Fruit fly (Drosophila melanogaster) whole organism, prepupa: ENCODE results near the gene caz.
A peak's percentile ranks its signal among the peaks of the same experiment; 100 is the strongest.

ENCODE experiments used
- Blimp-1 ChIP-seq: fragments of 200-800 bp; sonication (Bioruptor generic); optimal IDR thresholded peaks from 3 replicates; lab custom pipeline; 2017; ENCODE audit warnings: missing biosample characterization, missing genetic modification characterization, mild to moderate bottlenecking, moderate library complexity, missing genetic modification reagents
- CG10631 ChIP-seq: fragments of 200-800 bp; sonication (Bioruptor generic); optimal IDR thresholded peaks from 2 replicates; lab custom pipeline; 2016; ENCODE audit warnings: missing biosample characterization, missing genetic modification characterization
- CG10669 ChIP-seq: fragments of 200-800 bp; sonication (Bioruptor generic); optimal IDR thresholded peaks from 3 replicates; lab custom pipeline; 2018; ENCODE audit warnings: missing biosample characterization, mild to moderate bottlenecking, missing genetic modification characterization, moderate library complexity
- CG11294 ChIP-seq: fragments of 200-800 bp; sonication (Bioruptor generic); IDR thresholded peaks from 2 replicates; pipeline ENCODE4 v1.3.6; 2022; ENCODE audit warnings: missing biosample characterization, missing genetic modification characterization
- CG11762 ChIP-seq: fragments of 200-800 bp; sonication (Bioruptor generic); optimal IDR thresholded peaks from 3 replicates; lab custom pipeline; 2016; ENCODE audit warnings: missing biosample characterization, missing genetic modification characterization; ENCODE audit not compliant: insufficient read depth
- CG11902 ChIP-seq: fragments of 200-800 bp; sonication (Bioruptor generic); optimal IDR thresholded peaks from 3 replicates; lab custom pipeline; 2016; ENCODE audit warnings: missing biosample characterization, missing genetic modification characterization
- CG15336 ChIP-seq: fragments of 200-800 bp; sonication (Bioruptor generic); IDR thresholded peaks from 2 replicates; pipeline ENCODE4 v1.3.6; 2022; ENCODE audit warnings: missing biosample characterization, missing genetic modification characterization
- CG1621 ChIP-seq: fragments of 200-800 bp; sonication (Bioruptor generic); optimal IDR thresholded peaks from 3 replicates; lab custom pipeline; 2018; ENCODE audit warnings: missing biosample characterization, mild to moderate bottlenecking, missing genetic modification characterization
- CG16779 ChIP-seq: fragments of 200-800 bp; sonication (Bioruptor generic); optimal IDR thresholded peaks from 3 replicates; lab custom pipeline; 2017; ENCODE audit warnings: missing biosample characterization, mild to moderate bottlenecking, missing genetic modification characterization
- CG3032 ChIP-seq: fragments of 200-800 bp; optimal IDR thresholded peaks from 2 replicates; lab custom pipeline; 2019; ENCODE audit warnings: missing biosample characterization, mild to moderate bottlenecking, missing genetic modification characterization, moderate library complexity
- CG31627 ChIP-seq: fragments of 200-800 bp; sonication (Bioruptor generic); optimal IDR thresholded peaks from 3 replicates; lab custom pipeline; 2016; ENCODE audit warnings: missing biosample characterization, missing genetic modification characterization
- CG32006 ChIP-seq: fragments of 200-800 bp; sonication (Bioruptor generic); optimal IDR thresholded peaks from 3 replicates; lab custom pipeline; 2017; ENCODE audit warnings: missing biosample characterization, mild to moderate bottlenecking, missing genetic modification characterization
- CG3919 ChIP-seq: fragments of 200-800 bp; sonication (Bioruptor generic); optimal IDR thresholded peaks from 3 replicates; lab custom pipeline; 2016; ENCODE audit warnings: missing biosample characterization, missing genetic modification characterization
- CG6163 ChIP-seq: fragments of 200-800 bp; sonication (Bioruptor generic); IDR thresholded peaks from 3 replicates; pipeline ENCODE4 v1.3.6; 2022; ENCODE audit warnings: missing biosample characterization, missing genetic modification characterization
- CG6276 ChIP-seq: fragments of 200-800 bp; sonication (Bioruptor generic); optimal IDR thresholded peaks from 2 replicates; lab custom pipeline; 2017; ENCODE audit warnings: missing biosample characterization, mild to moderate bottlenecking, missing genetic modification characterization
- CG6792 ChIP-seq: fragments of 200-800 bp; sonication (Bioruptor generic); optimal IDR thresholded peaks from 3 replicates; lab custom pipeline; 2016; ENCODE audit warnings: missing biosample characterization, missing genetic modification characterization
- CG6808 ChIP-seq: fragments of 200-800 bp; sonication (Bioruptor generic); optimal IDR thresholded peaks from 3 replicates; lab custom pipeline; 2017; ENCODE audit warnings: missing biosample characterization, missing genetic modification characterization, mild to moderate bottlenecking, moderate library complexity, missing genetic modification reagents
- CG6854 ChIP-seq: fragments of 200-800 bp; sonication (Bioruptor generic); optimal IDR thresholded peaks from 2 replicates; lab custom pipeline; 2017; ENCODE audit warnings: missing biosample characterization, mild to moderate bottlenecking, missing genetic modification characterization
- CG7368 ChIP-seq: fragments of 200-800 bp; sonication (Bioruptor generic); optimal IDR thresholded peaks from 3 replicates; lab custom pipeline; 2016; ENCODE audit warnings: missing biosample characterization, missing genetic modification characterization
- CG8119 ChIP-seq: fragments of 200-800 bp; sonication (Bioruptor generic); IDR thresholded peaks from 3 replicates; pipeline ENCODE4 v1.3.6; 2022; ENCODE audit warnings: missing biosample characterization, missing genetic modification characterization
- CG8632 ChIP-seq: fragments of 200-800 bp; sonication (Bioruptor generic); optimal IDR thresholded peaks from 3 replicates; lab custom pipeline; 2016; ENCODE audit warnings: missing biosample characterization, missing genetic modification characterization
- CG9139 ChIP-seq: fragments of 200-800 bp; sonication (Bioruptor generic); optimal IDR thresholded peaks from 3 replicates; lab custom pipeline; 2017; ENCODE audit warnings: missing biosample characterization, mild to moderate bottlenecking, missing genetic modification characterization
- Eip75B ChIP-seq: fragments of 200-800 bp; sonication (Bioruptor generic); optimal IDR thresholded peaks from 3 replicates; lab custom pipeline; 2016; ENCODE audit warnings: missing biosample characterization, missing genetic modification characterization
- Eip78C ChIP-seq: fragments of 200-800 bp; sonication (Bioruptor generic); peaks from one replicate; lab custom pipeline; 2016; ENCODE audit warnings: missing biosample characterization, missing genetic modification characterization
- Ets21C ChIP-seq: fragments of 200-800 bp; sonication (Bioruptor generic); optimal IDR thresholded peaks from 3 replicates; lab custom pipeline; 2016; ENCODE audit warnings: missing biosample characterization, missing genetic modification characterization
- Hr38 ChIP-seq: sonication (Bioruptor generic); optimal IDR thresholded peaks from 2 replicates; lab custom pipeline; 2016; ENCODE audit warnings: missing biosample characterization, missing genetic modification characterization
- Hr39 ChIP-seq: fragments of 200-800 bp; sonication (Bioruptor generic); optimal IDR thresholded peaks from 2 replicates; lab custom pipeline; 2016; ENCODE audit warnings: missing biosample characterization, missing genetic modification characterization
- Hr4 ChIP-seq: fragments of 200-800 bp; sonication (Bioruptor generic); optimal IDR thresholded peaks from 3 replicates; lab custom pipeline; 2016; ENCODE audit warnings: missing biosample characterization, missing genetic modification characterization
- Smox ChIP-seq: fragments of 200-800 bp; sonication (Bioruptor generic); optimal IDR thresholded peaks from 3 replicates; lab custom pipeline; 2016; ENCODE audit warnings: missing biosample characterization, missing genetic modification characterization
- Sox102F ChIP-seq: fragments of 200-800 bp; sonication (Bioruptor generic); optimal IDR thresholded peaks from 2 replicates; lab custom pipeline; 2016; ENCODE audit warnings: missing biosample characterization, mild to moderate bottlenecking, missing genetic modification characterization
- Sox14 ChIP-seq: fragments of 200-800 bp; sonication (Bioruptor generic); optimal IDR thresholded peaks from 3 replicates; lab custom pipeline; 2016; ENCODE audit warnings: missing biosample characterization, missing genetic modification characterization
- Sox15 ChIP-seq: fragments of 200-800 bp; sonication (Bioruptor generic); optimal IDR thresholded peaks from 3 replicates; lab custom pipeline; 2016; ENCODE audit warnings: missing biosample characterization, missing genetic modification characterization
- achi ChIP-seq: fragments of 200-800 bp; sonication (Bioruptor generic); optimal IDR thresholded peaks from 3 replicates; lab custom pipeline; 2016; ENCODE audit warnings: missing biosample characterization, missing genetic modification characterization
- acj6 ChIP-seq: fragments of 200-800 bp; sonication (Bioruptor generic); optimal IDR thresholded peaks from 3 replicates; lab custom pipeline; 2016; ENCODE audit warnings: missing biosample characterization, missing genetic modification characterization
- cyc ChIP-seq: fragments of 200-800 bp; sonication (Bioruptor generic); optimal IDR thresholded peaks from 3 replicates; lab custom pipeline; 2016; ENCODE audit warnings: missing biosample characterization, missing genetic modification characterization
- dac ChIP-seq: fragments of 200-800 bp; sonication (Bioruptor generic); optimal IDR thresholded peaks from 2 replicates; lab custom pipeline; 2017; ENCODE audit warnings: missing biosample characterization, mild to moderate bottlenecking, missing genetic modification characterization
- dsx ChIP-seq: fragments of 200-800 bp; optimal IDR thresholded peaks from 3 replicates; lab custom pipeline; 2019; ENCODE audit warnings: missing biosample characterization, mild to moderate bottlenecking, missing genetic modification characterization, moderate library complexity; ENCODE audit not compliant: poor library complexity, severe bottlenecking
- eg ChIP-seq: fragments of 200-800 bp; sonication (Bioruptor generic); IDR thresholded peaks from 3 replicates; pipeline ENCODE4 v1.3.6; 2022; ENCODE audit warnings: missing biosample characterization, missing genetic modification characterization
- esn ChIP-seq: fragments of 200-800 bp; sonication (Bioruptor generic); optimal IDR thresholded peaks from 2 replicates; lab custom pipeline; 2016; ENCODE audit warnings: missing biosample characterization, mild to moderate bottlenecking, missing genetic modification characterization, moderate library complexity
- fd85E ChIP-seq: fragments of 200-800 bp; sonication (Bioruptor generic); optimal IDR thresholded peaks from 3 replicates; lab custom pipeline; 2016; ENCODE audit warnings: missing biosample characterization, missing genetic modification characterization
- lz ChIP-seq: fragments of 200-800 bp; sonication (Bioruptor generic); optimal IDR thresholded peaks from 3 replicates; lab custom pipeline; 2016; ENCODE audit warnings: missing biosample characterization, missing genetic modification characterization
- net ChIP-seq: fragments of 200-800 bp; sonication (Bioruptor generic); optimal IDR thresholded peaks from 3 replicates; lab custom pipeline; 2016; ENCODE audit warnings: missing biosample characterization, missing genetic modification characterization
- spab ChIP-seq: fragments of 200-800 bp; sonication (Bioruptor generic); optimal IDR thresholded peaks from 2 replicates; lab custom pipeline; 2017; ENCODE audit warnings: missing biosample characterization, mild to moderate bottlenecking, missing genetic modification characterization, missing genetic modification reagents
- svp ChIP-seq: fragments of 200-800 bp; sonication (Bioruptor generic); peaks from one replicate; lab custom pipeline; 2016; ENCODE audit warnings: missing biosample characterization, missing genetic modification characterization
- topi ChIP-seq: fragments of 200-800 bp; sonication (Bioruptor generic); optimal IDR thresholded peaks from 3 replicates; lab custom pipeline; 2016; ENCODE audit warnings: missing biosample characterization, missing genetic modification characterization

The caz gene

DNA sequence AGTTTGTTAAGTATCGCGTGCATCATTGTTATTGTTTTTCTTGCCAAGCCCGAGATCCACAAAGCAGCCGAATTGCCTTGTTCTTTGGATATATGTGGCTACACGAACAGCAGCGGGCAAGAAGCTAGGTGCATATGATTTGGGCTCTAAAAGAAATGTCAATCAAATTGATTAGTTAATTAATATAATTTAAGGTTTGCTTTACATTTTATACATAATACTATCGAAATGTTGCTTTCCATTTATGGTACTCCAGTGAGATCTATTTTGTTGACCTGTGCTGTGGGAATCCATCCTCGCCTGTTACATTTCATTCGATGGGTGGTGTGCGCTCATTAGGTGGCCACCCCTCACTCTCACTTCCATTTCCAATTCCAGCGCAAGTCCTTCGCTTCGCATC lies 25.2 kb upstream of the caz start (continued):
- no peak for TF ChIP-seq Hr38 (GFP tag; lab: Kevin White, UChicago)
- peak; percentile 53 for TF ChIP-seq topi
- peak; percentile 64 for TF ChIP-seq dsx (GFP tag; lab: Kevin White, UChicago)
- peak; percentile 38 for TF ChIP-seq CG11902 (GFP tag; lab: Kevin White, UChicago)
- TF ChIP-seq Hr39 (GFP tag; lab: Kevin White, UChicago), result peak; percentile 53
- TF ChIP-seq lz, result peak; percentile 54
- peak; percentile 29 for TF ChIP-seq CG11762
- peak; percentile 65 for TF ChIP-seq CG3919 (GFP tag; lab: Kevin White, UChicago)
- peak; percentile 66 for TF ChIP-seq CG15336 (GFP tag; lab: Robert Waterston, UW)
- peak; percentile 29 for TF ChIP-seq net
- TF ChIP-seq Eip78C, result peak; percentile 90

DNA sequence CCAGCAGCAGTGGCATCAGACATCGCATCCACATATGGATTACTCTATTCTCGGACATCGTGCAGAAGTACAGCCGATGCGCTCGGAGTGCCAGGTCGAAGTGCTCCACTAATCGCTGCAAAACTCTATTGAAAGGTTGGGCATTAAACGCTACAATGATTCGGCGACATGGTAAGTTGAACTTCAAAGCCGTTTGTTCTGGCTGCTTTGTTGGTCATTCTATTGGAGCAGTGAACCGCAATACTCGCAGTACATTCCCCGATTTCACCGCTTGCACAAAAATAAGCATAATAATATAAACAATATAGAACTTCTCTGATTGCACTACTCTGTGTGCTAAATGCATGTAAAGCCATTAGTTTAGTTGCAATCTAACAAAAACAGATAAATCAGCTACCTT lies 22.2 kb upstream of the caz start, which contains the start of gene CG12507:
TSS of gene CG12507 (minus strand) at position 101 of the 400 bp plus-strand sequence.
- no peak for TF ChIP-seq CG31627
- no peak for TF ChIP-seq Blimp-1 (GFP tag; lab: Kevin White, UChicago)
- TF ChIP-seq Hr4 (GFP tag; lab: Kevin White, UChicago), result no peak
- TF ChIP-seq CG8119 (GFP tag; lab: Robert Waterston, UW), result no peak
- no peak for TF ChIP-seq Eip75B (GFP tag; lab: Kevin White, UChicago)
- no peak for TF ChIP-seq CG16779
- TF ChIP-seq fd85E (GFP tag; lab: Kevin White, UChicago), result no peak
- TF ChIP-seq CG11762, result no peak
- no peak for TF ChIP-seq achi (GFP tag; lab: Kevin White, UChicago)
- no peak for TF ChIP-seq CG3032 (tag; lab: Kevin White, UChicago)
- no peak for TF ChIP-seq CG7368

DNA sequence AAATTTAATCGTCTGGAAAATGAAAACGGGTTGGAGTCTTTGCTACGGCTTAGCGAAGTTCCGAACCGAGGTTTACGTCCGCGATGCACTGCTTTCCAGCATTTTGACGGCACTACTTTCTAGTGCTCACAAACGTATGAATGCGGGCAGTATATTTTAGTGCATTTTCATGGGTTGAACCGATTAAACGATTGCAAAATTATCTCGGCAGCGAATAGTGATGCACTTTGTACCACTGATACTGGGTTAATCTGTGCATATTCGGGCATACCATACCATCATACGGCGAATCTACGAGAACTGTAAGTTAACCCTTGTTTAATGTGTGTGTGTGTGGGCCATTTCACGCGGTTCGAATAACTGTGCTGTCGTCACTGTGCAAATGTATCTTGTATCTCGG lies 17.8 kb upstream of the caz start, which contains the start of gene Mfe2:
TSS of gene Mfe2 (plus strand) at position 157 of the 400 bp plus-strand sequence.
- no peak for TF ChIP-seq CG16779
- peak; percentile 16 for TF ChIP-seq Ets21C
- peak; percentile 42 for TF ChIP-seq dsx (GFP tag; lab: Kevin White, UChicago)
- TF ChIP-seq CG6854 (GFP tag; lab: Kevin White, UChicago), result peak; percentile 49
- peak; percentile 21; the same call in 1 of the 3 replicates for TF ChIP-seq CG6163
- peak; percentile 35 for TF ChIP-seq cyc (GFP tag; lab: Kevin White, UChicago)
- 0 out of 2 replicates have a peak, but pooled peaks have one; percentile 35 for TF ChIP-seq CG15336 (GFP tag; lab: Robert Waterston, UW)
- TF ChIP-seq CG8632 (GFP tag; lab: Kevin White, UChicago), result no peak
- peak; percentile 76 for TF ChIP-seq CG9139
- TF ChIP-seq lz, result peak; percentile 12
- no peak for TF ChIP-seq CG6792 (GFP tag; lab: Kevin White, UChicago)
- no peak for TF ChIP-seq Sox15
- TF ChIP-seq Sox14, result peak; percentile 17
- TF ChIP-seq CG7368, result peak; percentile 40
- TF ChIP-seq CG10669 (GFP tag; lab: Kevin White, UChicago), result peak; percentile 42
- no peak for TF ChIP-seq achi (GFP tag; lab: Kevin White, UChicago)
- TF ChIP-seq CG3032 (tag; lab: Kevin White, UChicago), result peak; percentile 20
- peak; percentile 70 for TF ChIP-seq CG6276 (GFP tag; lab: Kevin White, UChicago)
- no peak for TF ChIP-seq Smox
- TF ChIP-seq fd85E (GFP tag; lab: Kevin White, UChicago), result peak; percentile 13
- peak; percentile 42 for TF ChIP-seq esn (GFP tag; lab: Kevin White, UChicago)
- TF ChIP-seq spab (GFP tag; lab: Kevin White, UChicago), result peak; percentile 31
- peak; percentile 89 for TF ChIP-seq svp (GFP tag; lab: Kevin White, UChicago)
- TF ChIP-seq CG32006 (GFP tag; lab: Kevin White, UChicago), result no peak
- TF ChIP-seq CG11902 (GFP tag; lab: Kevin White, UChicago), result no peak
- peak; percentile 52 for TF ChIP-seq topi
- TF ChIP-seq Hr4 (GFP tag; lab: Kevin White, UChicago), result no peak
- peak; percentile 45 for TF ChIP-seq Hr39 (GFP tag; lab: Kevin White, UChicago)
- no peak; the same call in 2 of the 3 replicates for TF ChIP-seq CG8119 (GFP tag; lab: Robert Waterston, UW)
- TF ChIP-seq CG11762, result no peak
- no peak for TF ChIP-seq dac (GFP tag; lab: Kevin White, UChicago)
- no peak for TF ChIP-seq acj6
- TF ChIP-seq CG11294 (GFP tag; lab: Robert Waterston, UW), result no peak
- no peak for TF ChIP-seq Hr38 (GFP tag; lab: Kevin White, UChicago)
- TF ChIP-seq Eip75B (GFP tag; lab: Kevin White, UChicago), result peak; percentile 8
- TF ChIP-seq eg (GFP tag; lab: Robert Waterston, UW), result peak; percentile 43; the same call in 1 of the 3 replicates
- peak; percentile 52 for TF ChIP-seq CG6808
- TF ChIP-seq CG1621 (tag; lab: Kevin White, UChicago), result peak; percentile 62
- TF ChIP-seq CG10631, result peak; percentile 28
- no peak for TF ChIP-seq Sox102F (GFP tag; lab: Kevin White, UChicago)
